Fruit fly (Drosophila melanogaster) whole organism, embryonic: Measurements from ENCODE around the gene AGO2.

Experiments
- Atf3 ChIP-seq: fragments of 200-800 bp; sonication (Bioruptor generic); optimal IDR thresholded peaks from 3 replicates; lab custom pipeline; 2016; ENCODE audit warnings: missing biosample characterization, missing genetic modification characterization
- BEAF-32 ChIP-seq: fragments of 200-800 bp; sonication (Bioruptor generic); optimal IDR thresholded peaks from 3 replicates; lab custom pipeline; 2017; ENCODE audit warnings: missing biosample characterization, missing genetic modification characterization, mild to moderate bottlenecking, moderate library complexity, missing genetic modification reagents
- CG1024 ChIP-seq: fragments of 200-800 bp; sonication (Bioruptor generic); IDR thresholded peaks from 2 replicates; pipeline ENCODE4 v1.3.6; 2022; ENCODE audit warnings: missing biosample characterization, missing genetic modification characterization
- CG10431 ChIP-seq: fragments of 200-800 bp; sonication (Bioruptor generic); optimal IDR thresholded peaks from 3 replicates; lab custom pipeline; 2018; ENCODE audit warnings: missing biosample characterization, mild to moderate bottlenecking, missing genetic modification characterization
- CG11398 ChIP-seq: fragments of 200-800 bp; sonication (Bioruptor generic); optimal IDR thresholded peaks from 2 replicates; lab custom pipeline; 2016; ENCODE audit warnings: missing biosample characterization, missing genetic modification characterization
- CG12219 ChIP-seq: fragments of 200-800 bp; sonication (Bioruptor generic); optimal IDR thresholded peaks from 3 replicates; lab custom pipeline; 2018; ENCODE audit warnings: missing biosample characterization, mild to moderate bottlenecking, missing genetic modification characterization
- CG12942 ChIP-seq: fragments of 200-800 bp; sonication (Bioruptor generic); optimal IDR thresholded peaks from 3 replicates; lab custom pipeline; 2016; ENCODE audit warnings: missing biosample characterization, missing genetic modification characterization
- CG14710 ChIP-seq: fragments of 200-800 bp; sonication (Bioruptor generic); optimal IDR thresholded peaks from 3 replicates; lab custom pipeline; 2019; ENCODE audit warnings: missing biosample characterization, mild to moderate bottlenecking, missing genetic modification characterization, moderate library complexity
- CG15011 ChIP-seq: fragments of 200-800 bp; sonication (Bioruptor generic); optimal IDR thresholded peaks from 3 replicates; lab custom pipeline; 2018; ENCODE audit warnings: missing biosample characterization, mild to moderate bottlenecking, missing genetic modification characterization
- CG15073 ChIP-seq: fragments of 200-800 bp; sonication (Bioruptor generic); optimal IDR thresholded peaks from 2 replicates; lab custom pipeline; 2016; ENCODE audit warnings: missing biosample characterization, missing genetic modification characterization
- CG18599 ChIP-seq: fragments of 200-800 bp; sonication (Bioruptor generic); optimal IDR thresholded peaks from 3 replicates; lab custom pipeline; 2017; ENCODE audit warnings: missing biosample characterization, missing genetic modification characterization, mild to moderate bottlenecking, moderate library complexity, missing genetic modification reagents
- CG18619 ChIP-seq: fragments of 200-800 bp; sonication (Bioruptor generic); optimal IDR thresholded peaks from 3 replicates; lab custom pipeline; 2017; ENCODE audit warnings: missing biosample characterization, mild to moderate bottlenecking, missing genetic modification characterization
- CG34376 ChIP-seq: fragments of 200-800 bp; sonication (Bioruptor generic); optimal IDR thresholded peaks from 2 replicates; lab custom pipeline; 2018; ENCODE audit warnings: missing biosample characterization, mild to moderate bottlenecking, missing genetic modification characterization
- CG3847 ChIP-seq: fragments of 200-800 bp; sonication (Bioruptor generic); IDR thresholded peaks from 2 replicates; pipeline ENCODE4 v1.3.6; 2022; ENCODE audit warnings: missing biosample characterization, missing genetic modification characterization
- CG4617 ChIP-seq: fragments of 200-800 bp; sonication (Bioruptor generic); optimal IDR thresholded peaks from 3 replicates; lab custom pipeline; 2016; ENCODE audit warnings: missing biosample characterization, missing genetic modification characterization, borderline replicate concordance
- CG7963 ChIP-seq: fragments of 200-800 bp; sonication (Bioruptor generic); IDR thresholded peaks from 3 replicates; pipeline ENCODE4 v1.3.6; 2022; ENCODE audit warnings: missing biosample characterization, missing genetic modification characterization; ENCODE audit not compliant: partially characterized antibody
- CG8388 ChIP-seq: fragments of 200-800 bp; sonication (Bioruptor generic); optimal IDR thresholded peaks from 2 replicates; lab custom pipeline; 2019; ENCODE audit warnings: missing biosample characterization, mild to moderate bottlenecking, missing genetic modification characterization, moderate library complexity
- CoRest ChIP-seq: fragments of 200-800 bp; sonication (Bioruptor generic); optimal IDR thresholded peaks from 3 replicates; lab custom pipeline; 2018; ENCODE audit warnings: missing biosample characterization, mild to moderate bottlenecking, missing genetic modification characterization, moderate library complexity
- Ets97D ChIP-seq: fragments of 200-800 bp; sonication (Bioruptor generic); optimal IDR thresholded peaks from 3 replicates; lab custom pipeline; 2016; ENCODE audit warnings: missing biosample characterization, missing genetic modification characterization
- HLH54F ChIP-seq: fragments of 200-800 bp; sonication (Bioruptor generic); optimal IDR thresholded peaks from 3 replicates; lab custom pipeline; 2016; ENCODE audit warnings: missing biosample characterization, missing genetic modification characterization
- Hey ChIP-seq: fragments of 200-800 bp; sonication (Bioruptor generic); optimal IDR thresholded peaks from 3 replicates; lab custom pipeline; 2018; ENCODE audit warnings: missing biosample characterization, mild to moderate bottlenecking, missing genetic modification characterization
- Hr78 ChIP-seq, 2 experiments: fragments of 200-800 bp in 1 of 2; fragments of >200 bp in 1 of 2; sonication (Bioruptor generic) in 1 of 2; optimal IDR thresholded peaks; 2 replicates each; lab custom pipeline; 2017 to 2019; ENCODE audit warnings: missing biosample characterization in 2 of 2, missing genetic modification characterization in 2 of 2, mild to moderate bottlenecking in 1 of 2, moderate library complexity in 1 of 2
- MESR4 ChIP-seq: fragments of 200-800 bp; sonication (Bioruptor generic); optimal IDR thresholded peaks from 2 replicates; lab custom pipeline; 2018; ENCODE audit warnings: missing biosample characterization, mild to moderate bottlenecking, missing genetic modification characterization, moderate library complexity
- NC2α ChIP-seq: fragments of 200-800 bp; sonication (Bioruptor generic); optimal IDR thresholded peaks from 2 replicates; lab custom pipeline; 2016; ENCODE audit warnings: missing biosample characterization, missing genetic modification characterization
- PHDP ChIP-seq: fragments of 200-800 bp; sonication (Bioruptor generic); optimal IDR thresholded peaks from 3 replicates; lab custom pipeline; 2018; ENCODE audit warnings: missing biosample characterization, mild to moderate bottlenecking, missing genetic modification characterization, moderate library complexity
- Scr ChIP-seq: fragments of 200-800 bp; sonication (Bioruptor generic); IDR thresholded peaks from 2 replicates; pipeline ENCODE4 v1.3.6; 2022; ENCODE audit warnings: missing biosample characterization, missing genetic modification characterization; ENCODE audit not compliant: partially characterized antibody
- Sry-δ ChIP-seq: fragments of 200-800 bp; sonication (Bioruptor generic); optimal IDR thresholded peaks from 2 replicates; lab custom pipeline; 2016; ENCODE audit warnings: missing biosample characterization, missing genetic modification characterization
- Stat92E ChIP-seq, 3 experiments: fragments of >200 bp in 2 of 3; fragments of 200-800 bp in 1 of 3; sonication (Bioruptor generic) in 1 of 3; optimal IDR thresholded peaks; 2 replicates each; lab custom pipeline; 2017 to 2019; ENCODE audit warnings: missing biosample characterization in 3 of 3, missing genetic modification characterization in 3 of 3, mild to moderate bottlenecking in 1 of 3, moderate library complexity in 1 of 3
- bowl ChIP-seq: fragments of 200-800 bp; sonication (Bioruptor generic); IDR thresholded peaks from 2 replicates; pipeline ENCODE4 v1.3.6; 2022; ENCODE audit warnings: missing biosample characterization, missing genetic modification characterization
- cas ChIP-seq: fragments of 200-800 bp; sonication (Bioruptor generic); IDR thresholded peaks from 2 replicates; pipeline ENCODE4 v1.3.6; 2022; ENCODE audit warnings: missing biosample characterization, missing genetic modification characterization
- cwo ChIP-seq: fragments of 200-800 bp; sonication (Bioruptor generic); optimal IDR thresholded peaks from 3 replicates; lab custom pipeline; 2017; ENCODE audit warnings: missing biosample characterization, missing genetic modification characterization, mild to moderate bottlenecking, moderate library complexity, missing genetic modification reagents
- dati ChIP-seq: fragments of 200-800 bp; sonication (Bioruptor generic); IDR thresholded peaks from 2 replicates; pipeline ENCODE4 v1.3.6; 2022; ENCODE audit warnings: missing biosample characterization, missing genetic modification characterization
- dmrt11E ChIP-seq: fragments of 200-800 bp; sonication (Bioruptor generic); optimal IDR thresholded peaks from 3 replicates; lab custom pipeline; 2018; ENCODE audit warnings: missing biosample characterization, mild to moderate bottlenecking, missing genetic modification characterization, moderate library complexity
- fd102C ChIP-seq: fragments of 200-800 bp; sonication (Bioruptor generic); optimal IDR thresholded peaks from 2 replicates; lab custom pipeline; 2018; ENCODE audit warnings: missing biosample characterization, mild to moderate bottlenecking, missing genetic modification characterization, moderate library complexity
- hth ChIP-seq: fragments of >200 bp; optimal IDR thresholded peaks from 2 replicates; lab custom pipeline; 2017; ENCODE audit warnings: inconsistent platforms
- jing ChIP-seq: fragments of 200-800 bp; sonication (Bioruptor generic); optimal IDR thresholded peaks from 2 replicates; lab custom pipeline; 2018; ENCODE audit warnings: missing biosample characterization, mild to moderate bottlenecking, missing genetic modification characterization
- lab ChIP-seq: fragments of 200-800 bp; sonication (Bioruptor generic); optimal IDR thresholded peaks from 3 replicates; lab custom pipeline; 2017; ENCODE audit warnings: missing biosample characterization, missing genetic modification characterization, mild to moderate bottlenecking, moderate library complexity, missing genetic modification reagents
- lola ChIP-seq, 3 experiments: fragments of >200 bp in 2 of 3; fragments of 200-800 bp in 1 of 3; sonication (Bioruptor generic) in 1 of 3; optimal IDR thresholded peaks; 2 replicates each; lab custom pipeline; 2017 to 2019; ENCODE audit warnings: missing biosample characterization in 3 of 3, missing genetic modification characterization in 3 of 3, mild to moderate bottlenecking in 1 of 3, moderate library complexity in 1 of 3
- nerfin-2 ChIP-seq: fragments of 200-800 bp; sonication (Bioruptor generic); IDR thresholded peaks from 2 replicates; pipeline ENCODE4 v1.3.6; 2022; ENCODE audit warnings: missing biosample characterization, missing genetic modification characterization; ENCODE audit not compliant: partially characterized antibody
- p53 ChIP-seq: fragments of 200-800 bp; sonication (Bioruptor generic); optimal IDR thresholded peaks from 2 replicates; lab custom pipeline; 2016; ENCODE audit warnings: missing biosample characterization, missing genetic modification characterization
- pzg ChIP-seq: fragments of 200-800 bp; sonication (Bioruptor generic); optimal IDR thresholded peaks from 3 replicates; lab custom pipeline; 2018; ENCODE audit warnings: missing biosample characterization, mild to moderate bottlenecking, missing genetic modification characterization, moderate library complexity
- sug ChIP-seq: fragments of 200-800 bp; optimal IDR thresholded peaks from 2 replicates; lab custom pipeline; 2019; ENCODE audit warnings: missing biosample characterization, mild to moderate bottlenecking, missing genetic modification characterization, moderate library complexity
- tll ChIP-seq, 2 experiments: fragments of 200-800 bp in 1 of 2; fragments of >200 bp in 1 of 2; sonication (Bioruptor generic) in 1 of 2; optimal IDR thresholded peaks; 2 replicates each; lab custom pipeline; 2017 to 2019; ENCODE audit warnings: missing biosample characterization in 2 of 2, missing genetic modification characterization in 2 of 2, mild to moderate bottlenecking in 1 of 2, moderate library complexity in 1 of 2
- trem ChIP-seq: fragments of 200-800 bp; optimal IDR thresholded peaks from 3 replicates; lab custom pipeline; 2019; ENCODE audit warnings: missing biosample characterization, mild to moderate bottlenecking, missing genetic modification characterization, moderate library complexity
- unc-4 ChIP-seq: fragments of 200-800 bp; sonication (Bioruptor generic); IDR thresholded peaks from 2 replicates; pipeline ENCODE4 v1.3.6; 2022; ENCODE audit warnings: missing biosample characterization, missing genetic modification characterization; ENCODE audit not compliant: partially characterized antibody
- usp ChIP-seq: fragments of >200 bp; optimal IDR thresholded peaks from 2 replicates; lab custom pipeline; 2017; ENCODE audit warnings: missing biosample characterization, missing genetic modification characterization
- wdn ChIP-seq: fragments of 200-800 bp; sonication (Bioruptor generic); IDR thresholded peaks from 2 replicates; pipeline ENCODE4 v1.3.6; 2022; ENCODE audit warnings: missing biosample characterization, missing genetic modification characterization
- wek ChIP-seq: fragments of 200-800 bp; sonication (Bioruptor generic); optimal IDR thresholded peaks from 3 replicates; lab custom pipeline; 2018; ENCODE audit warnings: missing biosample characterization, mild to moderate bottlenecking, missing genetic modification characterization, moderate library complexity

Gene AGO2

DNA sequence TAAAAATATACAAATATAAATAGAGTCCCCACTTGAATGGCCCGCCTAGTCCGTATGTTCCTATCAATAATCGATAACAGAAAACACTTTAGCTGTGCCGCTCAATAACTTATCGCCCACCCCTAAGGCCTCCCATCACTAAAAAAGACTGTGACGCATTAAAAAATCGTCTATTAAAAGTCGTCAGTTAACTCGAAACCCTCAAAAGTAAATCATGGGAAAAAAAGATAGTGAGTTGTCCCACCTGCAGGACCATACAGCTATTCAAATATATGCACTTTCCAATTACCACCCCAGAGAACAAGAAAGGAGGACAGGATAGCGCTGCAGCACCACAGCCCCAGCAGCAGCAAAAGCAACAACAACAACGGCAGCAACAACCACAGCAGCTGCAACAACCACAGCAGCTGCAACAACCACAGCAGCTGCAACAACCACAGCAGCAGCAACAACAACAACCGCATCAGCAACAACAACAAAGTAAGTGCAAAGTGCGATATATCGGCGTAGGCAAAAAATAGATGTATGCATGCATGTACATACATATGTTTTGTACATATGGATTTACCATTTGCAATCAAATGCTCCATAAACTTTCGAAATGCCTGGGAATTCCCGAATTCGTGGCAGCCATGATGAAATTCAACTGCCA, at the start of gene AGO2 (continued):
- TF ChIP-seq CG8388 (GFP tag; lab: Kevin White, UChicago): no peak
- no peak for TF ChIP-seq CG15011 (GFP tag; lab: Kevin White, UChicago)
- TF ChIP-seq Atf3: no peak
- TF ChIP-seq CG11398: peak; percentile 8
- peak; percentile 23 for TF ChIP-seq CoRest (tag; lab: Kevin White, UChicago)
- no peak for TF ChIP-seq jing (GFP tag; lab: Kevin White, UChicago)
- no peak for TF ChIP-seq fd102C (GFP tag; lab: Kevin White, UChicago)
- TF ChIP-seq CG18599 (GFP tag; lab: Kevin White, UChicago): no peak
- no peak for TF ChIP-seq tll (GFP tag; optimal IDR thresholded peaks at IDR 0.05; lab: Kevin White, UChicago)
- TF ChIP-seq Sry-δ (GFP tag; lab: Kevin White, UChicago): peak; percentile 95
- TF ChIP-seq CG10431: peak; percentile 61
- TF ChIP-seq CG7963 (GFP tag; lab: Robert Waterston, UW): peak; percentile 64; the same call in 2 of the 3 replicates
- TF ChIP-seq lola (GFP tag; optimal IDR thresholded peaks at IDR 0.05; lab: Kevin White, UChicago): no peak
- no peak for TF ChIP-seq Hr78 (GFP tag; optimal IDR thresholded peaks at IDR 0.05; lab: Kevin White, UChicago)
- TF ChIP-seq Ets97D (GFP tag; lab: Kevin White, UChicago): peak; percentile 17
- peak; percentile 58 for TF ChIP-seq unc-4 (GFP tag; lab: Robert Waterston, UW)
- peak; percentile 73; the same call in 1 of the 2 replicates for TF ChIP-seq nerfin-2 (GFP tag; lab: Robert Waterston, UW)
- TF ChIP-seq CG18619 (GFP tag; lab: Kevin White, UChicago): no peak
- no peak for TF ChIP-seq HLH54F (GFP tag; lab: Kevin White, UChicago)
- no peak for TF ChIP-seq CG1024 (GFP tag; lab: Robert Waterston, UW)
- TF ChIP-seq cwo: peak; percentile 19
- peak; percentile 17 for TF ChIP-seq wek (GFP tag; lab: Kevin White, UChicago)
- no peak for TF ChIP-seq dati (GFP tag; lab: Robert Waterston, UW)

dm6 chr3L:15504687-15505086, 49.2 kb upstream of the AGO2 start, which contains the start of gene CG7857:
Gene CG7857 (minus strand): TSS chr3L:15504894.
- peak; percentile 32 for TF ChIP-seq MESR4 (GFP tag; lab: Kevin White, UChicago)
- peak; percentile 38 for TF ChIP-seq pzg (GFP tag; lab: Kevin White, UChicago)
- peak; percentile 56 for TF ChIP-seq BEAF-32 (GFP tag; lab: Kevin White, UChicago)
- no peak for TF ChIP-seq hth
- no peak for TF ChIP-seq sug (tag; lab: Kevin White, UChicago)
- no peak for TF ChIP-seq CG12942 (GFP tag; lab: Kevin White, UChicago)
- no peak for TF ChIP-seq PHDP
- no peak for TF ChIP-seq CG34376
- peak; percentile 31 for TF ChIP-seq trem (tag; lab: Kevin White, UChicago)
- no peak for TF ChIP-seq usp (GFP tag; lab: Kevin White, UChicago)
- TF ChIP-seq lab (GFP tag; lab: Kevin White, UChicago): no peak
- no peak for TF ChIP-seq CG3847
- no peak for TF ChIP-seq CG12219 (GFP tag; lab: Kevin White, UChicago)
- TF ChIP-seq Stat92E (GFP tag; optimal IDR thresholded peaks at IDR 0.05; lab: Kevin White, UChicago): no peak
- no peak for TF ChIP-seq CG15073 (GFP tag; lab: Kevin White, UChicago)
- no peak for TF ChIP-seq dmrt11E (tag; lab: Kevin White, UChicago)
- no peak for TF ChIP-seq p53 (GFP tag; lab: Kevin White, UChicago)
- peak; percentile 64 for TF ChIP-seq CG14710 (tag; lab: Kevin White, UChicago)
- no peak for TF ChIP-seq bowl
- TF ChIP-seq Hey (tag; lab: Kevin White, UChicago): no peak
- peak; percentile 14 for TF ChIP-seq CG4617 (GFP tag; lab: Kevin White, UChicago)
- TF ChIP-seq NC2α (GFP tag; lab: Kevin White, UChicago): no peak
- no peak for TF ChIP-seq wdn (GFP tag; lab: Robert Waterston, UW)
- TF ChIP-seq Scr: 0 out of 2 replicates have a peak, but pooled peaks have one; percentile 22
- TF ChIP-seq cas (GFP tag; lab: Robert Waterston, UW): no peak
